Worm (Caenorhabditis elegans) whole organism, midembryonic: ENCODE results near the gene C49F8.1.

Experiments
- T22C8.4 ChIP-seq: fragments of 200-800 bp; sonication (Bioruptor generic); IDR thresholded peaks from 2 replicates; pipeline ENCODE4 v1.3.6; 2022; ENCODE audit warnings: missing genetic modification characterization, missing compliant biosample characterization
- cog-1 ChIP-seq: sonication (generic microtip); optimal IDR thresholded peaks from 2 replicates; lab custom pipeline; 2016; ENCODE audit warnings: missing genetic modification characterization, missing compliant biosample characterization
- flt-1 ChIP-seq: fragments of 200-800 bp; sonication (Bioruptor generic); IDR thresholded peaks from 2 replicates; pipeline ENCODE4 v1.3.6; 2022; ENCODE audit warnings: missing genetic modification characterization, missing compliant biosample characterization
- klf-2 ChIP-seq: fragments of 200-800 bp; sonication (Bioruptor generic); conservative IDR thresholded peaks from 2 replicates; pipeline ENCODE4 v1.3.6; 2022; ENCODE audit warnings: missing genetic modification reagents, missing genetic modification characterization, missing compliant biosample characterization
- med-1 ChIP-seq: sonication (generic microtip); optimal IDR thresholded peaks from 2 replicates; lab custom pipeline; 2017; ENCODE audit warnings: missing genetic modification characterization, mild to moderate bottlenecking, missing compliant biosample characterization, antibody characterized with exemption, missing genetic modification reagents; ENCODE audit not compliant: insufficient read depth
- ref-1 ChIP-seq: fragments of 200-800 bp; sonication (Bioruptor generic); conservative IDR thresholded peaks from 2 replicates; pipeline ENCODE4 v1.3.6; 2022; ENCODE audit warnings: missing genetic modification reagents, missing genetic modification characterization, missing compliant biosample characterization
- tab-1 ChIP-seq: fragments of 200-800 bp; sonication (Bioruptor generic); IDR thresholded peaks from 2 replicates; pipeline ENCODE4 v1.3.6; 2022; ENCODE audit warnings: missing genetic modification characterization, missing compliant biosample characterization
- ztf-23 ChIP-seq: fragments of 200-800 bp; sonication (Bioruptor generic); IDR thresholded peaks from 2 replicates; pipeline ENCODE4 v1.3.6; 2022; ENCODE audit warnings: missing genetic modification reagents, missing genetic modification characterization, missing compliant biosample characterization
- ztf-29 ChIP-seq: fragments of 200-800 bp; sonication (Bioruptor generic); IDR thresholded peaks from 2 replicates; pipeline ENCODE4 v1.3.6; 2022; ENCODE audit warnings: missing genetic modification reagents, missing genetic modification characterization, missing compliant biosample characterization

Gene C49F8.1

DNA sequence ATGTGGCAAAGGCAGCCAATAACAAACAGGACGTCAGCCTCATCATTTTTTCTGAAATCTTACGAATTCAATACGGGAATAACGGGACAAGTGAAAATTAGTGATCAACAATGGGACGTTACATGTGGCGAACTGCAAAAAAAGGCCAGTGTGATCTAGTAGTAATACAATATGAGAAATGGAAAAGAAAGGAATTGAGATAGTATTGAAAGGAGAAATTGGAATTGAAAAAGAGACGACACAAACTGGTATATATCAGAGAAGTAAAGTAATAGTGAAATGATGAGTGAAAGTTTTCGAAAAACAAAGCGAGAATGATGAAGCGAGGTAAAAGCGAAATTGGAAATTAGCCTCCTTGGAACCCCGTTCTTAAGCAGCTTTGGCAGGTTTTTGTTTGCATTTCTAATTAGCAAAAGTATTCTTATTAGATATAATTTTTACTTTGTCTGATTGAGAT, 22.7 kb upstream of the C49F8.1 start, which contains the start of gene C49F8.3:
TSS of gene C49F8.3 (minus strand) at position 51 of the 457 bp plus-strand sequence.
- no peak for TF ChIP-seq ztf-23 (GFP tag; lab: Robert Waterston, UW)
- no peak for TF ChIP-seq T22C8.4 (GFP tag; lab: Robert Waterston, UW)
- TF ChIP-seq klf-2 = no peak
- no peak for TF ChIP-seq flt-1 (GFP tag; lab: Robert Waterston, UW)
- no peak for TF ChIP-seq ztf-29
- TF ChIP-seq tab-1 (GFP tag; lab: Robert Waterston, UW) = no peak
- TF ChIP-seq cog-1 = no peak
- TF ChIP-seq ref-1 (GFP tag; lab: Robert Waterston, UW) = no peak
- TF ChIP-seq med-1 (GFP tag; lab: Kevin White, UChicago) = no peak

DNA sequence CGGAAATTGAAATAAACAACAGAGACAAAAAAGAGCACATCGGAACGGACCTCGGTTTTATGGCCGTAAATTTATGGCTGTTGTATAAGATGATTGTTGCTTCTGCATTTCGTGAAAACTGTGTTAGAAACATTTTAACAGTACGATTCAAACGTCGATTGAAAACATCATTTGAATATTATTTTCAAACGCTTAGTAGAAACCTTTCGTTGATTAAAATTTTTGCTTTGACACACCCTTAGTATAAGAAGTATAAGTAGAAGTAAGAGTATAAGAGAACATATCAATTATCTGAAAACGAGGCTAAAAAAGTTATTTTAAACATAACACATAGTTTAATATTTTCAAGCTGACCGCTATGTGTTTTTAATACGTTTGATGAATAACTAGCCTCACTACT, 19.9 kb upstream of the C49F8.1 start:
- TF ChIP-seq ref-1 (GFP tag; lab: Robert Waterston, UW) (no peak), cog-1 (no peak), ztf-23 (GFP tag; lab: Robert Waterston, UW) (no peak), ztf-29 (no peak), flt-1 (GFP tag; lab: Robert Waterston, UW) (no peak)

DNA sequence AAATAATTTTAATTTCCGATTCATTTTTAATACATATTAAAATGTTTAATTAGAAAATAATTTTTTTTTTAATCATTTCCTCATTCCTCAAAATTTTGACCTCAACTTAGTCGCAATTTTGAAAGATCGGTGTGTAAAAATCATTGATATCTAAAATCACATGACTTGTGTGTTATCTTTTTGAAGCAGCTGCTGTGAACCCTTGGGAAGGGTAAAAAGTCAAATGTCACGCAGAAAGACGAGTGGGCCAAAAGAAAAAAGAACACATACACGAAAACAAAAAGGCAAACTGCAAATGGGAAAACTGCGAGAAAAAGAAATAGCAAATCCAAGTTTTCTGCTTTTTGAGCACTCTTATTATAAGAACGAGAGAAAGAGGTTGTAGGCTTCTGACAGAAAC, 18.5 kb upstream of the C49F8.1 start:
- TF ChIP-seq ref-1 (GFP tag; lab: Robert Waterston, UW) (no peak), cog-1 (no peak), med-1 (GFP tag; lab: Kevin White, UChicago) (no peak), tab-1 (GFP tag; lab: Robert Waterston, UW) (no peak), T22C8.4 (GFP tag; lab: Robert Waterston, UW) (no peak), klf-2 (no peak), ztf-29 (no peak), ztf-23 (GFP tag; lab: Robert Waterston, UW) (no peak), flt-1 (GFP tag; lab: Robert Waterston, UW) (no peak)

DNA sequence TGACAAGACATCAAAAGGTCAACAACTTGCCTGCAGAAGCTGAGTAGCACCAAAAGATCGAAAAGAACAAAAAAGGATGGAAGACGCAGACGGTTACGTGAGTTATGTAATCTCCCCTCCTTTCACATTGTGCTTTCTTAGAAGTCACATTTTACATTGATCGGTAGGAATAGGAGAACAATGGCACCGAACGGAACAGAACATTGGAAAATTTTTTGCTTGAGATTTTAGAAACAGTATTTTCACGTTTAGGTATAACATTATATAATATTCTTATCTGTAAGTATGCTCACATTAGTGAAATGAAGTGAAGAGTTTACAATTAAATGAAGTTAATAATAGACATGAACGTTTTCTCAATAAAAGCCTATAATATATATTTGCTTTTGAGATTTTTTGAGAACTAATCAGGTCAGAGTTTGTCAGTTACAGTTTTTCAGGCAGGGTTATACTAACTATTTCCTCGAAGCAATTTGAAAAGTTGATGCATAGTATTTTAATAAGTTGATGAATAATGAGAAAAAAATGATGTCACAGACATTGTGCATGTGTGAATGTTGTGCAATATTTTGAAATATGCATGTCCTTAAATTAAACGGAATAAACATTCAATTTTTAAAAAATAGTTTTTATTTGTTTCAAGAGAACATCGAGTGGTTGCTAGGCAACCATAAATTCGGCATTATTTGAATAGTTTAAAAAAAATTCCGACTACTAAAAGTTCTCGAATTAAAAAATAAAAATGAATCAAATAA, 16.4 kb upstream of the C49F8.1 start:
- TF ChIP-seq klf-2 (no peak), tab-1 (GFP tag; lab: Robert Waterston, UW) (no peak), ztf-23 (GFP tag; lab: Robert Waterston, UW) (no peak), med-1 (GFP tag; lab: Kevin White, UChicago) (no peak), cog-1 (no peak), ztf-29 (no peak), T22C8.4 (GFP tag; lab: Robert Waterston, UW) (no peak), flt-1 (GFP tag; lab: Robert Waterston, UW) (no peak), ref-1 (GFP tag; lab: Robert Waterston, UW) (no peak)

- no peak for TF ChIP-seq flt-1 (GFP tag; lab: Robert Waterston, UW)
- no peak for TF ChIP-seq ztf-23 (GFP tag; lab: Robert Waterston, UW)
- no peak for TF ChIP-seq ztf-29
- no peak for TF ChIP-seq tab-1 (GFP tag; lab: Robert Waterston, UW)
- no peak for TF ChIP-seq ref-1 (GFP tag; lab: Robert Waterston, UW)
- TF ChIP-seq med-1 (GFP tag; lab: Kevin White, UChicago) = no peak
These were observed 14.3 kb upstream of the C49F8.1 start for ce11 chrX:13379072-13379471.

DNA sequence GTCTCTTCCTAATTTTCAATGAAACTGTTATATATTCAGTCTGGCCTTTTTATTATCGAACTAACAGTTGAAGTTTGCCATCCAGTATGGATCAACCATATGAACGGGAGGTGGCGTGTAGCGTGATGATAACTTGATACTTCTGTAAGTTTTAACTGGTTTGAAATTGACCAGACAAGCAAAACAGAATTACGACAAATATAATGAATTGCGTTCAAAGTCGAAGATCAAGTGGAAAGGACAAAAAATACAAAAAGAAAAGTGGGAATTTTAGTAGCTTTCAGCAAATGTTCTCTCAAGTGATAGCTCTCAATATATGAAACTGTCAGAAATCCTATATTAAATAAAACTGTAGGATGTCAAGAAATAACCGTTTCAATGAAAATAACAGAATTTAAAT, 12.1 kb upstream of the C49F8.1 start, which contains the start of the genes C49F8.14 and gem-1:
TSS of gene C49F8.14 (minus strand) at position 99 of the 400 bp plus-strand sequence.
TSS of gene gem-1 (minus strand) at position 142 of the 400 bp plus-strand sequence.
- TF ChIP-seq tab-1 (GFP tag; lab: Robert Waterston, UW) = no peak
- TF ChIP-seq cog-1 = no peak
- TF ChIP-seq klf-2 = no peak
- TF ChIP-seq ztf-23 (GFP tag; lab: Robert Waterston, UW) = no peak
- no peak for TF ChIP-seq ref-1 (GFP tag; lab: Robert Waterston, UW)
- TF ChIP-seq flt-1 (GFP tag; lab: Robert Waterston, UW) = no peak
- TF ChIP-seq ztf-29 = no peak
- TF ChIP-seq med-1 (GFP tag; lab: Kevin White, UChicago) = no peak
- no peak for TF ChIP-seq T22C8.4 (GFP tag; lab: Robert Waterston, UW)

DNA sequence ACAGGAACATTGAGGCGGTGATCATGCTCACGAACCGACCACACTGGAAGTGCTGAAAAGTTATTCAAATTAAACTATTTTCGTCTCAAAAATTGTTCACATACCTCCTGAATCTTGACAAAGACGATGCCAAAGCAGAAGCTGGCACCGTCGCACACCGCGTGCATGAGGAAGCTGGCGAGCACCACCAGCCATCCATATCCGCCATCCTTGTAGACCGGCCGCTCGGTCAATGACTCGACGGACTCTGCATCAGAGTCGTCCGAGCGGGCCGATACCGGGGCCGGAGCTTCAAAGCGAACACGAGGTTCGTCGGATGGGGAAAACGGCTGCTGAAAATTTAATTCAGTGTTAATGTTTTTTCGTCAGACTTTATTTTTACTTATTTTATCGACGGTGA, 11.4 kb upstream of the C49F8.1 start:
- TF ChIP-seq T22C8.4 (GFP tag; lab: Robert Waterston, UW) (no peak), cog-1 (no peak), flt-1 (GFP tag; lab: Robert Waterston, UW) (no peak), klf-2 (no peak), med-1 (GFP tag; lab: Kevin White, UChicago) (no peak), ztf-23 (GFP tag; lab: Robert Waterston, UW) (no peak), ref-1 (GFP tag; lab: Robert Waterston, UW) (no peak), ztf-29 (no peak), tab-1 (GFP tag; lab: Robert Waterston, UW) (no peak)

DNA sequence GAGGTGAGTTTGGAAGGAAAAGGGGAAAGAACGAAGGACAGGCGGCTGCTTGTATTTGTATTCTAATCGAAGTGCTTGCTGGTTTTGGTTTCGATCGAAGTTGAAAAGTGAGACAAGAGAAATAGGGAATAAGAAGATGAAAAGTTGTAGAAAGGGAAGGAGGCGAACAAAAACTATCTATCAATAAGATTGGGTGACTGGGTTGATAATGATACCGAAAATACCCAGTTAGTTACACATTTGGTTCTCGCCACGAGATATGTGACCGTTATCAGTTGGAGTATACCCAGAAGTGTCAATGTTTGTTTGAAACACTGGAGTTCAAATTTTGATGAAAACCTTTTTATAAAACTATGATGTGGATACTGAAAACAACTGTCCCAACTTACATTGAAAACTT, 3.5 kb upstream of the C49F8.1 start:
- TF ChIP-seq ztf-23 (GFP tag; lab: Robert Waterston, UW) = no peak
- no peak for TF ChIP-seq med-1 (GFP tag; lab: Kevin White, UChicago)
- no peak for TF ChIP-seq ref-1 (GFP tag; lab: Robert Waterston, UW)
- TF ChIP-seq tab-1 (GFP tag; lab: Robert Waterston, UW) = no peak
- no peak for TF ChIP-seq ztf-29
- no peak for TF ChIP-seq cog-1
- no peak for TF ChIP-seq flt-1 (GFP tag; lab: Robert Waterston, UW)
- TF ChIP-seq klf-2 = no peak
- no peak for TF ChIP-seq T22C8.4 (GFP tag; lab: Robert Waterston, UW)

- TF ChIP-seq tab-1 (GFP tag; lab: Robert Waterston, UW) (no peak), ztf-23 (GFP tag; lab: Robert Waterston, UW) (no peak), ref-1 (GFP tag; lab: Robert Waterston, UW) (no peak), klf-2 (no peak), flt-1 (GFP tag; lab: Robert Waterston, UW) (no peak), T22C8.4 (GFP tag; lab: Robert Waterston, UW) (no peak), cog-1 (no peak), ztf-29 (no peak), med-1 (GFP tag; lab: Kevin White, UChicago) (no peak)
These were observed 2.2 kb upstream of the C49F8.1 start for ce11 chrX:13366955-13367354.
